Worm (Caenorhabditis elegans): ENCODE measurements around the gene nhr-57.
A peak's percentile ranks its signal among the peaks of the same experiment; 100 is the strongest.

Gene nhr-57

ce11 chrV:4152200-4152599, 20.5 kb downstream of the nhr-57 start, which contains the start of gene Y45G5AM.6:
Gene Y45G5AM.6 (minus strand): TSS chrV:4152300.
- TF ChIP-seq lir-3 (tag; optimal IDR thresholded peaks at IDR 0.05) (no peak), attf-4 (tag; optimal IDR thresholded peaks at IDR 0.05) (no peak), Y5F2A.4 (GFP tag; optimal IDR thresholded peaks at IDR 0.05) (no peak), arid-1 (GFP tag; conservative IDR thresholded peaks at IDR 0.05) (no peak), lsy-2 (tag; optimal IDR thresholded peaks at IDR 0.05) (no peak), ztf-11 (tag; optimal IDR thresholded peaks at IDR 0.05) (no peak), ceh-32 (tag; optimal IDR thresholded peaks at IDR 0.05; ENCODE audit: poor library complexity) (no peak), nhr-10 (tag; optimal IDR thresholded peaks at IDR 0.05) (no peak), madf-9 (GFP tag; conservative IDR thresholded peaks at IDR 0.05) (no peak), zip-2 (tag; optimal IDR thresholded peaks at IDR 0.05) (no peak), zip-11 (GFP tag; IDR thresholded peaks at IDR 0.05) (no peak), hmg-1.1 (GFP tag; IDR thresholded peaks at IDR 0.05) (no peak), tag-97 (GFP tag; IDR thresholded peaks at IDR 0.05) (no peak), cey-2 (tag; optimal IDR thresholded peaks at IDR 0.05; ENCODE audit: borderline replicate concordance, insufficient read depth) (no peak), nhr-41 (GFP tag; IDR thresholded peaks at IDR 0.05) (no peak), pha-4 (GFP tag; IDR thresholded peaks at IDR 0.05) (no peak), pha-4 (tag; optimal IDR thresholded peaks at IDR 0.05) (no peak), nhr-11 (tag; optimal IDR thresholded peaks at IDR 0.05) (no peak), dmd-6 (GFP tag; IDR thresholded peaks at IDR 0.05) (no peak), mxl-3 (GFP tag; optimal IDR thresholded peaks at IDR 0.05) (no peak)

- no peak for TF ChIP-seq fos-1 (tag; optimal IDR thresholded peaks at IDR 0.05)
- no peak for TF ChIP-seq spr-1 (tag; optimal IDR thresholded peaks at IDR 0.05)
- TF ChIP-seq nhr-28 (tag; optimal IDR thresholded peaks at IDR 0.05): peak; percentile 32
- no peak for TF ChIP-seq dmd-8 (GFP tag; IDR thresholded peaks at IDR 0.05)
- TF ChIP-seq hlh-30 (tag; optimal IDR thresholded peaks at IDR 0.05; ENCODE audit: insufficient read depth): no peak
- no peak for TF ChIP-seq aly-2 (tag; optimal IDR thresholded peaks at IDR 0.05)
- TF ChIP-seq F49E8.2 (tag; optimal IDR thresholded peaks at IDR 0.05; ENCODE audit: borderline replicate concordance): no peak
- peak; percentile 46 for TF ChIP-seq hlh-11 (tag; optimal IDR thresholded peaks at IDR 0.05)
- no peak for TF ChIP-seq Y105C5A.15 (GFP tag; IDR thresholded peaks at IDR 0.05)
- no peak for TF ChIP-seq ztf-7 (tag; optimal IDR thresholded peaks at IDR 0.05)
- TF ChIP-seq nhr-11 (tag; optimal IDR thresholded peaks at IDR 0.05): peak; percentile 20
- peak in 1 of 2 experiments; percentile 40 for TF ChIP-seq daf-16 (GFP tag; optimal IDR thresholded peaks at IDR 0.05)
- TF ChIP-seq daf-16 (tag; optimal IDR thresholded peaks at IDR 0.05): no peak
- TF ChIP-seq mxl-3 (GFP tag; optimal IDR thresholded peaks at IDR 0.05): peak; percentile 13
- peak in 1 of 2 experiments; percentile 72 for TF ChIP-seq unc-62 (GFP tag; optimal IDR thresholded peaks at IDR 0.05 in 1 of 2)
- TF ChIP-seq unc-62 (tag; optimal IDR thresholded peaks at IDR 0.05): no peak
Observed at ce11 chrV:4157291-4157690, 25.6 kb downstream of the nhr-57 start.

- TF ChIP-seq unc-62 (GFP tag; optimal IDR thresholded peaks at IDR 0.05 in 1 of 2) (peak in 1 of 2 experiments; percentile 27), unc-62 (tag; optimal IDR thresholded peaks at IDR 0.05) (no peak), lim-7 (GFP tag; IDR thresholded peaks at IDR 0.05) (no peak)
Observed at ce11 chrV:4160086-4160485, 28.4 kb downstream of the nhr-57 start, which contains the start of gene Y45G5AM.5. Gene Y45G5AM.5 (plus strand): TSS chrV:4160386.

ce11 chrV:4162922-4163321, 31.2 kb downstream of the nhr-57 start, which contains the start of gene Y45G5AM.4:
Gene Y45G5AM.4 (plus strand): TSS chrV:4163222.
- no peak for TF ChIP-seq mxl-3 (GFP tag; optimal IDR thresholded peaks at IDR 0.05)
- no peak for TF ChIP-seq lin-29 (GFP tag; IDR thresholded peaks at IDR 0.05)
- TF ChIP-seq ZK546.5 (tag; optimal IDR thresholded peaks at IDR 0.05): no peak
- no peak for TF ChIP-seq vab-7 (GFP tag; IDR thresholded peaks at IDR 0.05)
- no peak for TF ChIP-seq hlh-30 (tag; optimal IDR thresholded peaks at IDR 0.05; ENCODE audit: insufficient read depth)
